Worm (Caenorhabditis elegans) whole organism, young adult: ENCODE data around the gene Y73B6BL.270.

Source experiments
- B0261.1 ChIP-seq: sonication (generic microtip); optimal IDR thresholded peaks from 2 replicates; lab custom pipeline; 2016; ENCODE audit warnings: mild to moderate bottlenecking, missing genetic modification characterization, moderate library complexity, missing compliant biosample characterization
- B0336.3 ChIP-seq: fragments of 200-800 bp; sonication (Bioruptor generic); IDR thresholded peaks from 2 replicates; pipeline ENCODE4 v1.3.6; 2022; ENCODE audit warnings: missing genetic modification characterization, missing compliant biosample characterization
- C06A6.2 ChIP-seq: fragments of 200-800 bp; sonication (Bioruptor generic); conservative IDR thresholded peaks from 2 replicates; pipeline ENCODE4 v1.3.6; 2022; ENCODE audit warnings: missing genetic modification characterization, missing compliant biosample characterization
- D2030.7 ChIP-seq: fragments of 200-800 bp; sonication (Bioruptor generic); IDR thresholded peaks from 2 replicates; pipeline ENCODE4 v1.3.6; 2022; ENCODE audit warnings: missing genetic modification reagents, missing genetic modification characterization, missing compliant biosample characterization
- F10E7.11 ChIP-seq: sonication (generic microtip); optimal IDR thresholded peaks from 2 replicates; lab custom pipeline; 2017; ENCODE audit warnings: mild to moderate bottlenecking, missing genetic modification characterization, moderate library complexity, missing compliant biosample characterization
- F33H1.4 ChIP-seq: fragments of 200-800 bp; sonication (Bioruptor generic); IDR thresholded peaks from 2 replicates; pipeline ENCODE4 v1.3.6; 2022; ENCODE audit warnings: missing genetic modification reagents, missing genetic modification characterization, missing compliant biosample characterization
- F55B11.4 ChIP-seq: sonication (generic microtip); optimal IDR thresholded peaks from 2 replicates; lab custom pipeline; 2016; ENCODE audit warnings: missing compliant biosample characterization, missing genetic modification characterization, borderline replicate concordance; ENCODE audit not compliant: insufficient read depth
- K11D2.4 ChIP-seq: fragments of 200-800 bp; sonication (Bioruptor generic); IDR thresholded peaks from 2 replicates; pipeline ENCODE4 v1.3.6; 2022; ENCODE audit warnings: missing genetic modification reagents, missing genetic modification characterization, missing compliant biosample characterization
- T26A5.8 ChIP-seq: sonication (generic microtip); optimal IDR thresholded peaks from 2 replicates; lab custom pipeline; 2016; ENCODE audit warnings: missing genetic modification characterization, missing compliant biosample characterization
- Y53G8AR.9 ChIP-seq: fragments of 200-800 bp; sonication (Bioruptor generic); conservative IDR thresholded peaks from 2 replicates; pipeline ENCODE4 v1.3.6; 2022; ENCODE audit warnings: missing genetic modification reagents, missing genetic modification characterization, missing compliant biosample characterization
- Y56A3A.18 ChIP-seq: fragments of 200-800 bp; sonication (Bioruptor generic); IDR thresholded peaks from 2 replicates; pipeline ENCODE4 v1.3.6; 2022; ENCODE audit warnings: missing genetic modification reagents, missing genetic modification characterization, missing compliant biosample characterization
- Y79H2A.3 ChIP-seq: fragments of 200-800 bp; sonication (Bioruptor generic); conservative IDR thresholded peaks from 2 replicates; pipeline ENCODE4 v1.3.6; 2022; ENCODE audit warnings: missing genetic modification reagents, missing genetic modification characterization, missing compliant biosample characterization
- Y95B8A.8 ChIP-seq: fragments of 200-800 bp; sonication (Bioruptor generic); IDR thresholded peaks from 2 replicates; pipeline ENCODE4 v1.3.6; 2022; ENCODE audit warnings: missing genetic modification reagents, missing genetic modification characterization, missing compliant biosample characterization
- aptf-2 ChIP-seq: fragments of 200-800 bp; sonication (Bioruptor generic); conservative IDR thresholded peaks from 2 replicates; pipeline ENCODE4 v1.3.6; 2022; ENCODE audit warnings: missing genetic modification reagents, missing genetic modification characterization, missing compliant biosample characterization
- athp-1 ChIP-seq: sonication (generic microtip); optimal IDR thresholded peaks from 2 replicates; lab custom pipeline; 2017; ENCODE audit warnings: mild to moderate bottlenecking, missing genetic modification characterization, missing compliant biosample characterization
- attf-3 ChIP-seq: fragments of 200-800 bp; sonication (Bioruptor generic); conservative IDR thresholded peaks from 2 replicates; pipeline ENCODE4 v1.3.6; 2022; ENCODE audit warnings: missing genetic modification reagents, missing genetic modification characterization, missing compliant biosample characterization
- attf-6 ChIP-seq: fragments of 200-800 bp; sonication (Bioruptor generic); IDR thresholded peaks from 2 replicates; pipeline ENCODE4 v1.3.6; 2022; ENCODE audit warnings: missing genetic modification reagents, missing genetic modification characterization, missing compliant biosample characterization
- bed-2 ChIP-seq: fragments of 200-800 bp; sonication (Bioruptor generic); IDR thresholded peaks from 2 replicates; pipeline ENCODE4 v1.3.6; 2022; ENCODE audit warnings: missing genetic modification reagents, missing genetic modification characterization, missing compliant biosample characterization
- cebp-1 ChIP-seq, 2 experiments: fragments of 200-800 bp in 1 of 2; sonication (Bioruptor generic) in 1 of 2; sonication (generic microtip) in 1 of 2; IDR thresholded peaks in 1 of 2; optimal IDR thresholded peaks in 1 of 2; 2 replicates each; pipeline versions ENCODE4 v1.3.6 to Lab custom; 2017 to 2022; ENCODE audit warnings: missing compliant biosample characterization in 2 of 2, missing genetic modification characterization in 2 of 2, mild to moderate bottlenecking in 1 of 2, missing genetic modification reagents in 1 of 2, moderate library complexity in 1 of 2
- ceh-27 ChIP-seq: fragments of 200-800 bp; sonication (Bioruptor generic); optimal IDR thresholded peaks from 2 replicates; lab custom pipeline; 2018; ENCODE audit warnings: mild to moderate bottlenecking, missing genetic modification characterization, moderate library complexity, missing compliant biosample characterization
- ceh-40 ChIP-seq: fragments of 200-800 bp; sonication (Bioruptor generic); IDR thresholded peaks from 2 replicates; pipeline ENCODE4 v1.3.6; 2022; ENCODE audit warnings: missing genetic modification characterization, missing compliant biosample characterization
- ceh-58 ChIP-seq: fragments of 200-800 bp; sonication (Bioruptor generic); IDR thresholded peaks from 2 replicates; pipeline ENCODE4 v1.3.6; 2022; ENCODE audit warnings: missing genetic modification characterization, missing compliant biosample characterization
- efl-1 ChIP-seq: fragments of 150-350 bp; optimal IDR thresholded peaks from 2 replicates; lab custom pipeline; 2014; ENCODE audit warnings: missing biosample characterization, missing genetic modification reagents, missing genetic modification characterization
- egl-44 ChIP-seq: fragments of 200-800 bp; sonication (Bioruptor generic); IDR thresholded peaks from 2 replicates; pipeline ENCODE4 v1.3.6; 2022; ENCODE audit warnings: missing genetic modification reagents, missing genetic modification characterization, missing compliant biosample characterization
- ekl-4 ChIP-seq: fragments of 200-800 bp; sonication (Bioruptor generic); IDR thresholded peaks from 2 replicates; pipeline ENCODE4 v1.3.6; 2022; ENCODE audit warnings: missing genetic modification reagents, missing genetic modification characterization, missing compliant biosample characterization
- hlh-26 ChIP-seq: fragments of 200-800 bp; sonication (Bioruptor generic); conservative IDR thresholded peaks from 2 replicates; pipeline ENCODE4 v1.3.6; 2022; ENCODE audit warnings: missing genetic modification reagents, missing genetic modification characterization, missing compliant biosample characterization
- hmg-1.2 ChIP-seq: fragments of 200-800 bp; sonication (Bioruptor generic); IDR thresholded peaks from 2 replicates; pipeline ENCODE4 v1.3.6; 2022; ENCODE audit warnings: missing genetic modification reagents, missing genetic modification characterization, missing compliant biosample characterization
- lag-1 ChIP-seq: fragments of 200-800 bp; sonication (Bioruptor generic); IDR thresholded peaks from 2 replicates; pipeline ENCODE4 v1.3.6; 2022; ENCODE audit warnings: missing genetic modification reagents, missing genetic modification characterization, missing compliant biosample characterization
- lsl-1 ChIP-seq: fragments of 200-800 bp; sonication (Bioruptor generic); optimal IDR thresholded peaks from 2 replicates; lab custom pipeline; 2018; ENCODE audit warnings: mild to moderate bottlenecking, missing genetic modification characterization, moderate library complexity, missing compliant biosample characterization
- madf-3 ChIP-seq: fragments of 200-800 bp; sonication (Bioruptor generic); IDR thresholded peaks from 2 replicates; pipeline ENCODE4 v1.3.6; 2022; ENCODE audit warnings: missing genetic modification reagents, missing genetic modification characterization, missing compliant biosample characterization
- mel-28 ChIP-seq: sonication (generic microtip); optimal IDR thresholded peaks from 2 replicates; lab custom pipeline; 2016; ENCODE audit warnings: borderline replicate concordance, mild to moderate bottlenecking, missing genetic modification characterization, missing compliant biosample characterization
- nfya-1 ChIP-seq: sonication (generic microtip); optimal IDR thresholded peaks from 2 replicates; lab custom pipeline; 2017; ENCODE audit warnings: antibody characterized with exemption, missing compliant biosample characterization, missing genetic modification characterization, borderline replicate concordance; ENCODE audit not compliant: insufficient read depth
- nfya-2 ChIP-seq: fragments of 200-800 bp; sonication (Bioruptor generic); IDR thresholded peaks from 2 replicates; pipeline ENCODE4 v1.3.6; 2022; ENCODE audit warnings: missing genetic modification reagents, missing genetic modification characterization, missing compliant biosample characterization
- nhr-80 ChIP-seq: sonication (generic microtip); optimal IDR thresholded peaks from 2 replicates; lab custom pipeline; 2016; ENCODE audit warnings: missing genetic modification characterization, missing compliant biosample characterization
- nhr-90 ChIP-seq: sonication (generic microtip); optimal IDR thresholded peaks from 2 replicates; lab custom pipeline; 2016; ENCODE audit warnings: missing genotype, mild to moderate bottlenecking, missing genetic modification characterization, missing compliant biosample characterization
- pha-4 ChIP-seq: fragments of 150-350 bp; sonication (generic microtip); optimal IDR thresholded peaks from 2 replicates; lab custom pipeline; 2014; ENCODE audit warnings: missing biosample characterization, missing genetic modification reagents, missing genetic modification characterization
- repo-1 ChIP-seq: sonication (generic microtip); optimal IDR thresholded peaks from 2 replicates; lab custom pipeline; 2017; ENCODE audit warnings: mild to moderate bottlenecking, missing genetic modification characterization, missing compliant biosample characterization
- snpc-1.3 ChIP-seq: sonication (generic microtip); optimal IDR thresholded peaks from 2 replicates; lab custom pipeline; 2017; ENCODE audit warnings: missing genetic modification characterization, mild to moderate bottlenecking, missing compliant biosample characterization, antibody characterized with exemption, moderate library complexity, missing genotype, missing genetic modification reagents; ENCODE audit not compliant: insufficient read depth
- snpc-3.4 ChIP-seq: sonication (generic microtip); optimal IDR thresholded peaks from 2 replicates; lab custom pipeline; 2017; ENCODE audit warnings: missing genetic modification characterization, mild to moderate bottlenecking, missing compliant biosample characterization, antibody characterized with exemption, moderate library complexity, missing genotype, missing genetic modification reagents
- somi-1 ChIP-seq: fragments of 200-800 bp; sonication (Bioruptor generic); optimal IDR thresholded peaks from 2 replicates; lab custom pipeline; 2018; ENCODE audit warnings: mild to moderate bottlenecking, missing genetic modification characterization, missing compliant biosample characterization
- tbx-9 ChIP-seq: sonication (generic microtip); optimal IDR thresholded peaks from 2 replicates; lab custom pipeline; 2016; ENCODE audit warnings: borderline replicate concordance, missing genetic modification characterization, inconsistent platforms, missing compliant biosample characterization
- tlf-1 ChIP-seq: fragments of 200-800 bp; sonication (Bioruptor generic); optimal IDR thresholded peaks from 2 replicates; lab custom pipeline; 2018; ENCODE audit warnings: mild to moderate bottlenecking, missing genetic modification characterization, missing compliant biosample characterization
- unc-130 ChIP-seq: sonication (generic microtip); optimal IDR thresholded peaks from 2 replicates; lab custom pipeline; 2016; ENCODE audit warnings: missing genetic modification reagents, missing genetic modification characterization, missing compliant biosample characterization
- unc-62 ChIP-seq: fragments of 150-350 bp; optimal IDR thresholded peaks from 2 replicates; lab custom pipeline; 2014; ENCODE audit warnings: missing biosample characterization, missing genetic modification reagents, missing genetic modification characterization
- ztf-22 ChIP-seq: fragments of 200-800 bp; sonication (Bioruptor generic); optimal IDR thresholded peaks from 2 replicates; lab custom pipeline; 2018; ENCODE audit warnings: mild to moderate bottlenecking, missing genetic modification characterization, moderate library complexity, missing compliant biosample characterization
- ztf-25 ChIP-seq: fragments of 200-800 bp; sonication (Bioruptor generic); IDR thresholded peaks from 2 replicates; pipeline ENCODE4 v1.3.6; 2022; ENCODE audit warnings: missing genetic modification reagents, missing genetic modification characterization, missing compliant biosample characterization
- ztf-26 ChIP-seq: sonication (generic microtip); optimal IDR thresholded peaks from 2 replicates; lab custom pipeline; 2017; ENCODE audit warnings: missing genetic modification characterization, missing compliant biosample characterization
- ztf-28 ChIP-seq: fragments of 200-800 bp; sonication (Bioruptor generic); IDR thresholded peaks from 2 replicates; pipeline ENCODE4 v1.3.6; 2022; ENCODE audit warnings: missing genetic modification reagents, missing genetic modification characterization, missing compliant biosample characterization

Y73B6BL.270 gene

ce11 chrIV:6321667-6322066 lies 43.5 kb upstream of the Y73B6BL.270 start, which contains the start of gene Y73B6BL.29 (continued):
- peak; percentile 77 for TF ChIP-seq F33H1.4 (GFP tag; lab: Robert Waterston, UW)
- TF ChIP-seq Y79H2A.3: no peak
- TF ChIP-seq somi-1: peak; percentile 35
- no peak for TF ChIP-seq Y56A3A.18
- peak; percentile 1 for TF ChIP-seq ztf-26 (tag; lab: Kevin White, UChicago)
- no peak for TF ChIP-seq tbx-9 (tag; lab: Kevin White, UChicago)
- TF ChIP-seq pha-4 (tag; lab: Kevin White, UChicago): no peak
- peak; percentile 96 for TF ChIP-seq ceh-27 (GFP tag; lab: Kevin White, UChicago)
- TF ChIP-seq ztf-22 (GFP tag; lab: Kevin White, UChicago): no peak
- peak; percentile 46 for TF ChIP-seq cebp-1 (GFP tag; IDR thresholded peaks at IDR 0.05; lab: Robert Waterston, UW)
- peak; percentile 84 for TF ChIP-seq cebp-1 (tag; optimal IDR thresholded peaks at IDR 0.05; lab: Kevin White, UChicago)
- no peak for TF ChIP-seq C06A6.2 (GFP tag; lab: Robert Waterston, UW)
- TF ChIP-seq nhr-80 (tag; lab: Kevin White, UChicago): no peak
- no peak for TF ChIP-seq Y95B8A.8 (GFP tag; lab: Robert Waterston, UW)
- peak; percentile 78 for TF ChIP-seq ztf-25 (GFP tag; lab: Robert Waterston, UW)
- 0 out of 2 replicates have a peak, but pooled peaks have one; percentile 35 for TF ChIP-seq B0336.3
- TF ChIP-seq Y53G8AR.9 (GFP tag; lab: Robert Waterston, UW): peak; percentile 84
- TF ChIP-seq K11D2.4 (GFP tag; lab: Robert Waterston, UW): peak; percentile 55; the same call in 1 of the 2 replicates
- TF ChIP-seq lsl-1 (GFP tag; lab: Kevin White, UChicago): peak; percentile 55
- TF ChIP-seq nhr-90 (tag; lab: Kevin White, UChicago): no peak
- peak; percentile 63; the same call in 1 of the 2 replicates for TF ChIP-seq D2030.7 (GFP tag; lab: Robert Waterston, UW)
- no peak for TF ChIP-seq egl-44 (GFP tag; lab: Robert Waterston, UW)
- TF ChIP-seq snpc-3.4: peak; percentile 5
- TF ChIP-seq unc-62: no peak
- TF ChIP-seq B0261.1 (tag; lab: Kevin White, UChicago): peak; percentile 12
- no peak for TF ChIP-seq hlh-26 (GFP tag; lab: Robert Waterston, UW)
- 0 out of 2 replicates have a peak, but pooled peaks have one; percentile 43 for TF ChIP-seq ceh-40
- no peak for TF ChIP-seq mel-28 (tag; lab: Kevin White, UChicago)
- no peak for TF ChIP-seq nfya-1 (tag; lab: Kevin White, UChicago)
- peak; percentile 66 for TF ChIP-seq snpc-1.3 (tag; lab: Kevin White, UChicago)
- TF ChIP-seq ztf-28 (GFP tag; lab: Robert Waterston, UW): 0 out of 2 replicates have a peak, but pooled peaks have one; percentile 71
- TF ChIP-seq efl-1: peak; percentile 74
- TF ChIP-seq T26A5.8: no peak
- TF ChIP-seq tlf-1 (GFP tag; lab: Kevin White, UChicago): peak; percentile 69
- TF ChIP-seq aptf-2 (GFP tag; lab: Robert Waterston, UW): peak; percentile 72
- no peak for TF ChIP-seq lag-1
- TF ChIP-seq ceh-58 (GFP tag; lab: Robert Waterston, UW): no peak
- TF ChIP-seq attf-6 (GFP tag; lab: Robert Waterston, UW): peak; percentile 65
- TF ChIP-seq madf-3 (GFP tag; lab: Robert Waterston, UW): peak; percentile 82
- TF ChIP-seq nfya-2 (GFP tag; lab: Robert Waterston, UW): no peak
- peak; percentile 39 for TF ChIP-seq athp-1 (tag; lab: Kevin White, UChicago)
- peak; percentile 95 for TF ChIP-seq unc-130 (GFP tag; lab: Kevin White, UChicago)
- TF ChIP-seq bed-2: peak; percentile 88
- no peak for TF ChIP-seq F55B11.4 (tag; lab: Kevin White, UChicago)
- peak; percentile 53 for TF ChIP-seq attf-3
- peak; percentile 92 for TF ChIP-seq hmg-1.2 (GFP tag; lab: Robert Waterston, UW)
- TF ChIP-seq ekl-4 (GFP tag; lab: Robert Waterston, UW): peak; percentile 85
- TF ChIP-seq F10E7.11: peak; percentile 61
- peak; percentile 35 for TF ChIP-seq repo-1 (tag; lab: Kevin White, UChicago)
